Fruit fly (Drosophila melanogaster): ENCODE measurements around the gene CG3225.

CG3225 gene

DNA sequence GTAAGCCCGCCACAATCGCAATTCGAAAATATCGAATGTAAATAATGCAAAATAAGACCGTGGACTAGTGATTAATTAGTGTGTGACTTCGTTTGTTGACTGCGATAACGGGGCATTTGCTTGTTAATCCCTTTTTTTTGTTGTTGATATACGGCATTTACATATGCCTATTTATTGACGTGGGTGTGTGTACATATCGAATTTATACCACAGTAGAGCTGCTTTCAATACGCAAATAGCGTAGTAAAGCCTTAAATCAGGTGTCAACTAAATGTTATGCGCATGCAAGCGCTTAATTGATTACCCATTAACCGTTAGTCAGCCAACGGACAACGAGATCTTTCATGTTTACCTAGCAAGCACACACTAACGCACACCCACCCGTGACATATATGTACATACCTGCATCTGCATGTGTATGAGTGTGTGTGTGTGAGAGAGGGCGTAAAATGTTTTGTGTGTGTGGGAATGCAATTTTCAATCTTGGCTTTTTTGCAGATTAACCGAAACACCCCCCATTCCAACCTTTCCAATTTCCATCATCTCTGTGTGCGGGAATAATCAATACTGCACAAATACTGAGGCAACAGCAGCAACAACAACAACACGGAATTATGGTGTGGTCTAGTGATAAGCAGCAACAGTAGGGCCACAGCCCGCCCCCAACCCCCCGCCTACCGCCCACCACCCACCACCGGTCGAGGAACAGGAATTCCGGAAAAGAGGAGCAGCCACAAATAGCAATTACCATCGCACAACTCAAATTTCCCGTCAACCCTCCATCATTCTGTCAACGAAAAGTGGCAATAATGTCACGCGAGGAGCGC is 20.7 kb upstream of the CG3225 start (continued):
- no peak for TF ChIP-seq CG1647 (GFP tag; optimal IDR thresholded peaks at IDR 0.05)
- TF ChIP-seq CG12744 (GFP tag; optimal IDR thresholded peaks at IDR 0.05): no peak
- no peak for TF ChIP-seq dimm (GFP tag; IDR thresholded peaks at IDR 0.05)
- TF ChIP-seq sim (GFP tag; IDR thresholded peaks at IDR 0.05): no peak
- no peak for TF ChIP-seq CG4404 (GFP tag; IDR thresholded peaks at IDR 0.05)
- no peak for TF ChIP-seq Tbp (GFP tag; optimal IDR thresholded peaks at IDR 0.05)
- TF ChIP-seq CG42726 (GFP tag; IDR thresholded peaks at IDR 0.05; ENCODE audit: partially characterized antibody): no peak
- no peak for TF ChIP-seq CG8089 (GFP tag; optimal IDR thresholded peaks at IDR 0.05)
- no peak for TF ChIP-seq CG10366 (GFP tag; IDR thresholded peaks at IDR 0.05)
- TF ChIP-seq CG9817 (tag; optimal IDR thresholded peaks at IDR 0.05): no peak
- peak; percentile 65 for TF ChIP-seq CG10431 (GFP tag; optimal IDR thresholded peaks at IDR 0.05)
- peak; percentile 45 for TF ChIP-seq Fer3 (tag; optimal IDR thresholded peaks at IDR 0.05)
- no peak for TF ChIP-seq nmo (GFP tag; optimal IDR thresholded peaks at IDR 0.05)
- no peak for TF ChIP-seq CG15011 (GFP tag; optimal IDR thresholded peaks at IDR 0.05)
- TF ChIP-seq Myb (GFP tag; optimal IDR thresholded peaks at IDR 0.05): no peak
- TF ChIP-seq CG8388 (GFP tag; optimal IDR thresholded peaks at IDR 0.05): peak; percentile 33
- no peak for TF ChIP-seq fd102C (GFP tag; optimal IDR thresholded peaks at IDR 0.05)
- TF ChIP-seq CG8359 (GFP tag; optimal IDR thresholded peaks at IDR 0.05; ENCODE audit: borderline replicate concordance): peak; percentile 24
- TF ChIP-seq CG17568 (GFP tag; optimal IDR thresholded peaks at IDR 0.05): peak; percentile 59
- TF ChIP-seq CG11398 (GFP tag; optimal IDR thresholded peaks at IDR 0.05): peak; percentile 34
- TF ChIP-seq Asciz (GFP tag; optimal IDR thresholded peaks at IDR 0.05): peak; percentile 85
- peak; percentile 91 for TF ChIP-seq p53 (GFP tag; optimal IDR thresholded peaks at IDR 0.05)
- TF ChIP-seq ase (GFP tag; IDR thresholded peaks at IDR 0.05): no peak
- no peak for TF ChIP-seq BtbVII (GFP tag; optimal IDR thresholded peaks at IDR 0.05)
- TF ChIP-seq fd3F (GFP tag; optimal IDR thresholded peaks at IDR 0.05): no peak
- no peak for TF ChIP-seq wdn (GFP tag; IDR thresholded peaks at IDR 0.05)
- no peak for TF ChIP-seq sr (GFP tag; IDR thresholded peaks at IDR 0.05)
- peak; percentile 19 for TF ChIP-seq PHDP (tag; optimal IDR thresholded peaks at IDR 0.05)
- no peak for TF ChIP-seq CG4707 (GFP tag; optimal IDR thresholded peaks at IDR 0.05)
- TF ChIP-seq sc (optimal IDR thresholded peaks at IDR 0.05): no peak
- TF ChIP-seq sc (GFP tag; optimal IDR thresholded peaks at IDR 0.05): peak; percentile 21
- TF ChIP-seq CG1024 (GFP tag; IDR thresholded peaks at IDR 0.05): no peak
- TF ChIP-seq ab (GFP tag; optimal IDR thresholded peaks at IDR 0.05): no peak
- no peak for TF ChIP-seq cwo (GFP tag; optimal IDR thresholded peaks at IDR 0.05)
- TF ChIP-seq NfI (GFP tag; optimal IDR thresholded peaks at IDR 0.05): no peak
- peak; percentile 15; the same call in 1 of the 2 replicates for TF ChIP-seq HLH3B (GFP tag; IDR thresholded peaks at IDR 0.05)
- TF ChIP-seq knrl (GFP tag; IDR thresholded peaks at IDR 0.05; ENCODE audit: partially characterized antibody): no peak
- TF ChIP-seq onecut (GFP tag; IDR thresholded peaks at IDR 0.05): peak; percentile 97
- TF ChIP-seq CG7963 (GFP tag; IDR thresholded peaks at IDR 0.05; ENCODE audit: partially characterized antibody): no peak
- peak; percentile 71 for TF ChIP-seq ara (GFP tag; IDR thresholded peaks at IDR 0.05)
- TF ChIP-seq CG2678 (tag; optimal IDR thresholded peaks at IDR 0.05): peak; percentile 71
- TF ChIP-seq CG8944 (GFP tag; optimal IDR thresholded peaks at IDR 0.05): no peak
- TF ChIP-seq Ravus (GFP tag; IDR thresholded peaks at IDR 0.05): no peak
- TF ChIP-seq danr (GFP tag; IDR thresholded peaks at IDR 0.05): no peak
- TF ChIP-seq CG2202 (tag; optimal IDR thresholded peaks at IDR 0.05): peak; percentile 37
- TF ChIP-seq CG31224 (GFP tag; IDR thresholded peaks at IDR 0.05): no peak
- TF ChIP-seq CG17361 (GFP tag; IDR thresholded peaks at IDR 0.05): no peak
- peak; percentile 16 for TF ChIP-seq CG12659 (GFP tag; optimal IDR thresholded peaks at IDR 0.05)
- TF ChIP-seq stwl (tag; optimal IDR thresholded peaks at IDR 0.05): no peak
- TF ChIP-seq sens (GFP tag): peak; percentile 94

Data from whole organism, embryonic.